Fruit fly (Drosophila melanogaster) Kc167 (cell line): ENCODE data around the gene Usp39.

Source experiments
- Myc ChIP-seq: fragments of >200 bp; optimal IDR thresholded peaks from 2 replicates; lab custom pipeline; 2017; ENCODE audit warnings: missing external identifiers
- Sin3A ChIP-seq: fragments of >200 bp; optimal IDR thresholded peaks from 2 replicates; lab custom pipeline; 2018; ENCODE audit warnings: missing external identifiers
- psq ChIP-seq: fragments of >200 bp; optimal IDR thresholded peaks from 2 replicates; lab custom pipeline; 2017; ENCODE audit warnings: missing external identifiers

- TF ChIP-seq Sin3A (lab: Kevin White, UChicago) = no peak
- no peak for TF ChIP-seq psq (lab: Kevin White, UChicago)
- TF ChIP-seq Myc (lab: Kevin White, UChicago) = no peak
Measured at dm6 chrX:18843229-18844033, 14.6 kb upstream of the Usp39 start, which contains the start of gene htk.
